Worm (Caenorhabditis elegans) whole organism, young adult: ENCODE results near the gene W02B12.16.
"Not testable (repeated sequence)": the region's sequence is repeated elsewhere in the genome, so short reads cannot be mapped to it uniquely, and the experiment has no call there.

Experiments
- B0035.1 ChIP-seq: sonication (generic microtip); optimal IDR thresholded peaks from 2 replicates; lab custom pipeline; 2016; ENCODE audit warnings: missing genetic modification characterization, mild to moderate bottlenecking, missing compliant biosample characterization, missing genotype, missing genetic modification reagents
- F22D6.2 ChIP-seq: sonication (generic microtip); optimal IDR thresholded peaks from 2 replicates; lab custom pipeline; 2016; ENCODE audit warnings: mild to moderate bottlenecking, missing genetic modification characterization, missing compliant biosample characterization
- F33H1.4 ChIP-seq: fragments of 200-800 bp; sonication (Bioruptor generic); IDR thresholded peaks from 2 replicates; pipeline ENCODE4 v1.3.6; 2022; ENCODE audit warnings: missing genetic modification reagents, missing genetic modification characterization, missing compliant biosample characterization
- F52B5.7 ChIP-seq: sonication (generic microtip); optimal IDR thresholded peaks from 2 replicates; lab custom pipeline; 2016; ENCODE audit warnings: mild to moderate bottlenecking, missing genetic modification characterization, missing compliant biosample characterization
- F57C9.4 ChIP-seq: sonication (generic microtip); optimal IDR thresholded peaks from 2 replicates; lab custom pipeline; 2017; ENCODE audit warnings: mild to moderate bottlenecking, missing genetic modification characterization, missing compliant biosample characterization
- K11D2.4 ChIP-seq: fragments of 200-800 bp; sonication (Bioruptor generic); IDR thresholded peaks from 2 replicates; pipeline ENCODE4 v1.3.6; 2022; ENCODE audit warnings: missing genetic modification reagents, missing genetic modification characterization, missing compliant biosample characterization
- T26A5.8 ChIP-seq: sonication (generic microtip); optimal IDR thresholded peaks from 2 replicates; lab custom pipeline; 2016; ENCODE audit warnings: missing genetic modification characterization, missing compliant biosample characterization
- aptf-2 ChIP-seq: fragments of 200-800 bp; sonication (Bioruptor generic); conservative IDR thresholded peaks from 2 replicates; pipeline ENCODE4 v1.3.6; 2022; ENCODE audit warnings: missing genetic modification reagents, missing genetic modification characterization, missing compliant biosample characterization
- athp-1 ChIP-seq: sonication (generic microtip); optimal IDR thresholded peaks from 2 replicates; lab custom pipeline; 2017; ENCODE audit warnings: mild to moderate bottlenecking, missing genetic modification characterization, missing compliant biosample characterization
- attf-3 ChIP-seq: fragments of 200-800 bp; sonication (Bioruptor generic); conservative IDR thresholded peaks from 2 replicates; pipeline ENCODE4 v1.3.6; 2022; ENCODE audit warnings: missing genetic modification reagents, missing genetic modification characterization, missing compliant biosample characterization
- attf-5 ChIP-seq: fragments of 200-800 bp; sonication (Bioruptor generic); optimal IDR thresholded peaks from 2 replicates; lab custom pipeline; 2018; ENCODE audit warnings: mild to moderate bottlenecking, missing genetic modification characterization, missing compliant biosample characterization
- attf-6 ChIP-seq: fragments of 200-800 bp; sonication (Bioruptor generic); IDR thresholded peaks from 2 replicates; pipeline ENCODE4 v1.3.6; 2022; ENCODE audit warnings: missing genetic modification reagents, missing genetic modification characterization, missing compliant biosample characterization
- bed-2 ChIP-seq: fragments of 200-800 bp; sonication (Bioruptor generic); IDR thresholded peaks from 2 replicates; pipeline ENCODE4 v1.3.6; 2022; ENCODE audit warnings: missing genetic modification reagents, missing genetic modification characterization, missing compliant biosample characterization
- cebp-2 ChIP-seq: fragments of 200-800 bp; sonication (Bioruptor generic); IDR thresholded peaks from 2 replicates; pipeline ENCODE4 v1.3.6; 2022; ENCODE audit warnings: missing genetic modification characterization, missing compliant biosample characterization
- ceh-79 ChIP-seq: sonication (generic microtip); optimal IDR thresholded peaks from 2 replicates; lab custom pipeline; 2017; ENCODE audit warnings: mild to moderate bottlenecking, missing genetic modification characterization, missing compliant biosample characterization
- ceh-91 ChIP-seq: fragments of 200-800 bp; sonication (Bioruptor generic); IDR thresholded peaks from 2 replicates; pipeline ENCODE4 v1.3.6; 2022; ENCODE audit warnings: missing genetic modification reagents, missing genetic modification characterization, missing compliant biosample characterization
- die-1 ChIP-seq: sonication (generic microtip); optimal IDR thresholded peaks from 2 replicates; lab custom pipeline; 2016; ENCODE audit warnings: missing genotype, mild to moderate bottlenecking, missing genetic modification characterization, missing compliant biosample characterization
- dpl-1 ChIP-seq: fragments of 150-350 bp; optimal IDR thresholded peaks from 2 replicates; lab custom pipeline; 2014; ENCODE audit warnings: missing biosample characterization, missing genetic modification reagents, missing genetic modification characterization
- efl-1 ChIP-seq: fragments of 150-350 bp; optimal IDR thresholded peaks from 2 replicates; lab custom pipeline; 2014; ENCODE audit warnings: missing biosample characterization, missing genetic modification reagents, missing genetic modification characterization
- egl-44 ChIP-seq: fragments of 200-800 bp; sonication (Bioruptor generic); IDR thresholded peaks from 2 replicates; pipeline ENCODE4 v1.3.6; 2022; ENCODE audit warnings: missing genetic modification reagents, missing genetic modification characterization, missing compliant biosample characterization
- hmg-1.2 ChIP-seq: fragments of 200-800 bp; sonication (Bioruptor generic); IDR thresholded peaks from 2 replicates; pipeline ENCODE4 v1.3.6; 2022; ENCODE audit warnings: missing genetic modification reagents, missing genetic modification characterization, missing compliant biosample characterization
- hrde-1 ChIP-seq: sonication (generic microtip); optimal IDR thresholded peaks from 2 replicates; lab custom pipeline; 2016; ENCODE audit warnings: missing genetic modification characterization, mild to moderate bottlenecking, missing compliant biosample characterization, moderate library complexity, missing genotype, missing genetic modification reagents, borderline replicate concordance
- lin-35 ChIP-seq, 3 experiments: fragments of 150-350 bp in 2 of 3; sonication (generic microtip) in 1 of 3; optimal IDR thresholded peaks; 2 replicates each; lab custom pipeline; 2014 to 2018; ENCODE audit warnings: missing biosample characterization in 3 of 3, missing genetic modification characterization in 3 of 3, missing genetic modification reagents in 3 of 3
- lin-40 ChIP-seq: sonication (generic microtip); optimal IDR thresholded peaks from 2 replicates; lab custom pipeline; 2016; ENCODE audit warnings: missing genetic modification characterization, mild to moderate bottlenecking, missing compliant biosample characterization, missing genotype, missing genetic modification reagents
- lir-1 ChIP-seq: fragments of 200-800 bp; sonication (Bioruptor generic); conservative IDR thresholded peaks from 2 replicates; pipeline ENCODE4 v1.3.6; 2022; ENCODE audit warnings: missing genetic modification reagents, missing genetic modification characterization, missing compliant biosample characterization
- lsl-1 ChIP-seq: fragments of 200-800 bp; sonication (Bioruptor generic); optimal IDR thresholded peaks from 2 replicates; lab custom pipeline; 2018; ENCODE audit warnings: mild to moderate bottlenecking, missing genetic modification characterization, moderate library complexity, missing compliant biosample characterization
- madf-3 ChIP-seq: fragments of 200-800 bp; sonication (Bioruptor generic); IDR thresholded peaks from 2 replicates; pipeline ENCODE4 v1.3.6; 2022; ENCODE audit warnings: missing genetic modification reagents, missing genetic modification characterization, missing compliant biosample characterization
- madf-6 ChIP-seq: fragments of 200-800 bp; sonication (Bioruptor generic); IDR thresholded peaks from 2 replicates; pipeline ENCODE4 v1.3.6; 2022; ENCODE audit warnings: missing genetic modification reagents, missing genetic modification characterization, missing compliant biosample characterization
- nhr-27 ChIP-seq: fragments of 200-800 bp; sonication (Bioruptor generic); optimal IDR thresholded peaks from 2 replicates; lab custom pipeline; 2018; ENCODE audit warnings: mild to moderate bottlenecking, missing genetic modification characterization, moderate library complexity, missing compliant biosample characterization
- nhr-80 ChIP-seq: sonication (generic microtip); optimal IDR thresholded peaks from 2 replicates; lab custom pipeline; 2016; ENCODE audit warnings: missing genetic modification characterization, missing compliant biosample characterization
- pha-4 ChIP-seq: fragments of 150-350 bp; sonication (generic microtip); optimal IDR thresholded peaks from 2 replicates; lab custom pipeline; 2014; ENCODE audit warnings: missing biosample characterization, missing genetic modification reagents, missing genetic modification characterization
- rec-8 ChIP-seq, 2 experiments: sonication (generic microtip); optimal IDR thresholded peaks; 2 replicates each; lab custom pipeline; 2016; ENCODE audit warnings: mild to moderate bottlenecking in 2 of 2, missing genetic modification characterization in 2 of 2, missing genetic modification reagents in 2 of 2, missing genotype in 2 of 2, missing biosample characterization in 1 of 2, missing compliant biosample characterization in 1 of 2, moderate library complexity in 1 of 2
- repo-1 ChIP-seq: sonication (generic microtip); optimal IDR thresholded peaks from 2 replicates; lab custom pipeline; 2017; ENCODE audit warnings: mild to moderate bottlenecking, missing genetic modification characterization, missing compliant biosample characterization
- snpc-3.4 ChIP-seq: sonication (generic microtip); optimal IDR thresholded peaks from 2 replicates; lab custom pipeline; 2017; ENCODE audit warnings: missing genetic modification characterization, mild to moderate bottlenecking, missing compliant biosample characterization, antibody characterized with exemption, moderate library complexity, missing genotype, missing genetic modification reagents
- snpc-4 ChIP-seq, 5 experiments: fragments of 150-350 bp in 1 of 5; sonication (generic microtip) in 4 of 5; optimal IDR thresholded peaks; 2 replicates each; lab custom pipeline; 2014 to 2018; ENCODE audit warnings: missing genetic modification characterization in 5 of 5, missing biosample characterization in 3 of 5, antibody characterized with exemption in 2 of 5, mild to moderate bottlenecking in 2 of 5, missing compliant biosample characterization in 2 of 5, missing genotype in 2 of 5, moderate library complexity in 2 of 5, missing genetic modification reagents in 1 of 5
- unc-130 ChIP-seq: sonication (generic microtip); optimal IDR thresholded peaks from 2 replicates; lab custom pipeline; 2016; ENCODE audit warnings: missing genetic modification reagents, missing genetic modification characterization, missing compliant biosample characterization
- zim-3 ChIP-seq: sonication (generic microtip); optimal IDR thresholded peaks from 2 replicates; lab custom pipeline; 2017; ENCODE audit warnings: mild to moderate bottlenecking, missing genetic modification characterization, moderate library complexity, missing compliant biosample characterization
- ztf-18 ChIP-seq: sonication (generic microtip); optimal IDR thresholded peaks from 2 replicates; lab custom pipeline; 2016; ENCODE audit warnings: missing genotype, mild to moderate bottlenecking, missing genetic modification characterization, missing compliant biosample characterization

W02B12.16 gene

ce11 chrII:11442425-11442824, 33.9 kb downstream of the W02B12.16 start, which contains the start of gene ebp-2:
TSS of gene ebp-2 (plus strand) at chrII:11442725.
- TF ChIP-seq F57C9.4; cebp-2 (GFP tag; lab: Robert Waterston, UW); hrde-1 (tag; lab: Kevin White, UChicago): not testable (repeated sequence)

- no peak for TF ChIP-seq rec-8 (tag; optimal IDR thresholded peaks at IDR 0.05; lab: Kevin White, UChicago)
- peak; percentile 80 for TF ChIP-seq madf-6 (GFP tag; lab: Robert Waterston, UW)
- no peak for TF ChIP-seq F22D6.2 (tag; lab: Kevin White, UChicago)
- no peak for TF ChIP-seq snpc-4 (GFP tag; optimal IDR thresholded peaks at IDR 0.05; lab: Kevin White, UChicago)
- TF ChIP-seq snpc-4 (tag; optimal IDR thresholded peaks at IDR 0.05; lab: Kevin White, UChicago): no peak
- no peak for TF ChIP-seq aptf-2
- peak; percentile 16; the same call in 1 of the 2 replicates for TF ChIP-seq ceh-91 (GFP tag; lab: Robert Waterston, UW)
- no peak for TF ChIP-seq B0035.1 (tag; lab: Kevin White, UChicago)
- TF ChIP-seq die-1 (tag; lab: Kevin White, UChicago): no peak
- peak; percentile 38 for TF ChIP-seq dpl-1 (GFP tag; lab: Kevin White, UChicago)
- TF ChIP-seq lsl-1 (GFP tag; lab: Kevin White, UChicago): peak; percentile 16
- TF ChIP-seq ztf-18 (tag; lab: Kevin White, UChicago): no peak
- no peak for TF ChIP-seq zim-3 (tag; lab: Kevin White, UChicago)
- TF ChIP-seq athp-1: no peak
- TF ChIP-seq lin-40 (tag; lab: Kevin White, UChicago): no peak
- no peak for TF ChIP-seq unc-130
- peak; percentile 89 for TF ChIP-seq attf-3 (GFP tag; lab: Robert Waterston, UW)
- TF ChIP-seq snpc-3.4 (tag; lab: Kevin White, UChicago): no peak
- TF ChIP-seq lir-1 (GFP tag; lab: Robert Waterston, UW): no peak
- TF ChIP-seq F33H1.4 (GFP tag; lab: Robert Waterston, UW): peak; percentile 26
- TF ChIP-seq attf-5: peak; percentile 21
- TF ChIP-seq F57C9.4: no peak
- no peak for TF ChIP-seq F52B5.7 (tag; lab: Kevin White, UChicago)
- no peak for TF ChIP-seq repo-1
- 0 out of 2 replicates have a peak, but pooled peaks have one; percentile 40 for TF ChIP-seq madf-3
- TF ChIP-seq pha-4 (tag; lab: Kevin White, UChicago): no peak
- no peak for TF ChIP-seq nhr-27 (tag; lab: Kevin White, UChicago)
- TF ChIP-seq T26A5.8 (tag; lab: Kevin White, UChicago): no peak
- no peak for TF ChIP-seq K11D2.4 (GFP tag; lab: Robert Waterston, UW)
- peak; percentile 73 for TF ChIP-seq efl-1 (GFP tag; lab: Kevin White, UChicago)
- TF ChIP-seq hmg-1.2: 0 out of 2 replicates have a peak, but pooled peaks have one; percentile 4
- TF ChIP-seq ceh-79 (tag; lab: Kevin White, UChicago): no peak
- TF ChIP-seq attf-6 (GFP tag; lab: Robert Waterston, UW): no peak
- peak in 1 of 3 experiments; percentile 36 for TF ChIP-seq lin-35 (GFP tag; optimal IDR thresholded peaks at IDR 0.05; lab: Kevin White, UChicago)
- TF ChIP-seq, all 124 proteins: peak for 11
These were observed 36.0 kb downstream of the W02B12.16 start, which contains the start of gene VW02B12L.2 for ce11 chrII:11440265-11440664. TSS of gene VW02B12L.2 (minus strand) at chrII:11440329.

ce11 chrII:11438417-11438816, 37.9 kb downstream of the W02B12.16 start, which contains the start of gene vha-6:
TSS of gene vha-6 (minus strand) at chrII:11438452.
- TF ChIP-seq egl-44 (no peak), bed-2 (GFP tag; lab: Robert Waterston, UW) (no peak), nhr-80 (peak; percentile 96)
